Worm (Caenorhabditis elegans) whole organism, late embryonic: Measurements from ENCODE around the gene tmem-218.

ENCODE experiments used
- C38D4.7 ChIP-seq: fragments of 200-800 bp; sonication (Bioruptor generic); optimal IDR thresholded peaks from 2 replicates; lab custom pipeline; 2018; ENCODE audit warnings: mild to moderate bottlenecking, missing genetic modification characterization, moderate library complexity, missing compliant biosample characterization
- F13H6.1 ChIP-seq: sonication (generic microtip); optimal IDR thresholded peaks from 2 replicates; lab custom pipeline; 2016; ENCODE audit warnings: missing genetic modification characterization, missing compliant biosample characterization
- K09A11.1 ChIP-seq: sonication (generic microtip); optimal IDR thresholded peaks from 2 replicates; lab custom pipeline; 2017; ENCODE audit warnings: antibody characterized with exemption, mild to moderate bottlenecking, missing genetic modification characterization, missing compliant biosample characterization; ENCODE audit not compliant: insufficient read depth
- ceh-18 ChIP-seq: sonication (generic microtip); optimal IDR thresholded peaks from 2 replicates; lab custom pipeline; 2016; ENCODE audit warnings: missing genetic modification characterization, missing compliant biosample characterization
- ceh-19 ChIP-seq: fragments of 200-800 bp; sonication (Bioruptor generic); optimal IDR thresholded peaks from 2 replicates; lab custom pipeline; 2018; ENCODE audit warnings: mild to moderate bottlenecking, missing genetic modification characterization, missing compliant biosample characterization
- ceh-30 ChIP-seq: fragments of 150-350 bp; optimal IDR thresholded peaks from 2 replicates; lab custom pipeline; 2014; ENCODE audit warnings: missing biosample characterization, missing genetic modification characterization
- ceh-31 ChIP-seq: sonication (generic microtip); optimal IDR thresholded peaks from 2 replicates; lab custom pipeline; 2016; ENCODE audit warnings: missing genetic modification characterization, missing compliant biosample characterization
- ceh-34 ChIP-seq: sonication (generic microtip); optimal IDR thresholded peaks from 2 replicates; lab custom pipeline; 2016; ENCODE audit warnings: mild to moderate bottlenecking, missing genetic modification characterization, missing compliant biosample characterization
- ceh-48 ChIP-seq: sonication (generic microtip); optimal IDR thresholded peaks from 2 replicates; lab custom pipeline; 2016; ENCODE audit warnings: missing genetic modification characterization, inconsistent platforms, missing compliant biosample characterization
- ceh-9 ChIP-seq: sonication (generic microtip); optimal IDR thresholded peaks from 2 replicates; lab custom pipeline; 2016; ENCODE audit warnings: mild to moderate bottlenecking, missing genetic modification characterization, inconsistent platforms, missing compliant biosample characterization
- che-1 ChIP-seq: sonication (generic microtip); optimal IDR thresholded peaks from 2 replicates; lab custom pipeline; 2016; ENCODE audit warnings: mild to moderate bottlenecking, missing genetic modification characterization, missing compliant biosample characterization
- dmd-4 ChIP-seq: sonication (generic microtip); optimal IDR thresholded peaks from 2 replicates; lab custom pipeline; 2016; ENCODE audit warnings: borderline replicate concordance, missing genetic modification characterization, missing compliant biosample characterization
- dve-1 ChIP-seq: sonication (generic microtip); optimal IDR thresholded peaks from 2 replicates; lab custom pipeline; 2017; ENCODE audit warnings: antibody characterized with exemption, mild to moderate bottlenecking, missing genetic modification characterization, missing compliant biosample characterization
- elt-2 ChIP-seq: sonication (generic microtip); optimal IDR thresholded peaks from 2 replicates; lab custom pipeline; 2016; ENCODE audit warnings: missing genetic modification reagents, missing genetic modification characterization, missing compliant biosample characterization
- eyg-1 ChIP-seq: sonication (generic microtip); optimal IDR thresholded peaks from 2 replicates; lab custom pipeline; 2016; ENCODE audit warnings: missing genotype, missing genetic modification characterization, missing compliant biosample characterization
- fkh-6 ChIP-seq: sonication (generic microtip); optimal IDR thresholded peaks from 2 replicates; lab custom pipeline; 2016; ENCODE audit warnings: missing genetic modification characterization, missing compliant biosample characterization
- hlh-15 ChIP-seq: sonication (generic microtip); optimal IDR thresholded peaks from 2 replicates; lab custom pipeline; 2016; ENCODE audit warnings: missing genetic modification characterization, missing compliant biosample characterization
- hlh-30 ChIP-seq: sonication (generic microtip); optimal IDR thresholded peaks from 2 replicates; lab custom pipeline; 2017; ENCODE audit warnings: antibody characterized with exemption, missing genetic modification characterization, missing compliant biosample characterization; ENCODE audit not compliant: insufficient read depth
- lim-6 ChIP-seq: sonication (generic microtip); optimal IDR thresholded peaks from 2 replicates; lab custom pipeline; 2016; ENCODE audit warnings: missing genetic modification characterization, missing compliant biosample characterization
- lin-11 ChIP-seq: fragments of 200-800 bp; sonication (Bioruptor generic); optimal IDR thresholded peaks from 2 replicates; lab custom pipeline; 2018; ENCODE audit warnings: mild to moderate bottlenecking, missing genetic modification characterization, missing compliant biosample characterization
- nhr-11 ChIP-seq: fragments of 150-350 bp; optimal IDR thresholded peaks from 2 replicates; lab custom pipeline; 2014; ENCODE audit warnings: missing biosample characterization, missing genetic modification characterization
- nhr-232 ChIP-seq: sonication (generic microtip); optimal IDR thresholded peaks from 2 replicates; lab custom pipeline; 2016; ENCODE audit warnings: missing genetic modification characterization, missing compliant biosample characterization
- odd-2 ChIP-seq: sonication (generic microtip); optimal IDR thresholded peaks from 2 replicates; lab custom pipeline; 2017; ENCODE audit warnings: antibody characterized with exemption, mild to moderate bottlenecking, missing genetic modification characterization, missing compliant biosample characterization
- pha-4 ChIP-seq: fragments of 150-350 bp; optimal IDR thresholded peaks from 2 replicates; lab custom pipeline; 2018; ENCODE audit warnings: missing biosample characterization, missing genetic modification reagents, missing genetic modification characterization
- pqm-1 ChIP-seq: sonication (generic microtip); optimal IDR thresholded peaks from 2 replicates; lab custom pipeline; 2016; ENCODE audit warnings: missing genetic modification characterization, missing compliant biosample characterization
- pros-1 ChIP-seq: fragments of 150-350 bp; optimal IDR thresholded peaks from 2 replicates; lab custom pipeline; 2014; ENCODE audit warnings: missing biosample characterization, missing genetic modification reagents, missing genetic modification characterization
- ref-2 ChIP-seq: sonication (generic microtip); optimal IDR thresholded peaks from 2 replicates; lab custom pipeline; 2016; ENCODE audit warnings: missing genetic modification characterization, missing compliant biosample characterization
- sdc-2 ChIP-seq: sonication (generic microtip); optimal IDR thresholded peaks from 2 replicates; lab custom pipeline; 2016; ENCODE audit warnings: missing genotype, missing genetic modification characterization, missing compliant biosample characterization
- sox-4 ChIP-seq: sonication (generic microtip); optimal IDR thresholded peaks from 2 replicates; lab custom pipeline; 2017; ENCODE audit warnings: mild to moderate bottlenecking, missing genetic modification characterization, inconsistent platforms, missing compliant biosample characterization
- tbx-7 ChIP-seq: sonication (generic microtip); optimal IDR thresholded peaks from 2 replicates; lab custom pipeline; 2016; ENCODE audit warnings: missing genotype, missing genetic modification characterization, missing compliant biosample characterization
- ttx-3 ChIP-seq: sonication (generic microtip); optimal IDR thresholded peaks from 2 replicates; lab custom pipeline; 2016; ENCODE audit warnings: missing genetic modification reagents, missing genetic modification characterization, missing compliant biosample characterization
- unc-55 ChIP-seq: sonication (generic microtip); optimal IDR thresholded peaks from 2 replicates; lab custom pipeline; 2017; ENCODE audit warnings: missing biosample characterization, missing genetic modification reagents, missing genetic modification characterization
- unc-86 ChIP-seq: sonication (generic microtip); optimal IDR thresholded peaks from 2 replicates; lab custom pipeline; 2016; ENCODE audit warnings: missing genetic modification characterization, missing compliant biosample characterization
- ztf-16 ChIP-seq: sonication (generic microtip); optimal IDR thresholded peaks from 2 replicates; lab custom pipeline; 2017; ENCODE audit warnings: missing genetic modification characterization, missing compliant biosample characterization

The tmem-218 gene

ce11 chrX:17638460-17638859 is 11.0 kb upstream of the tmem-218 start:
- TF ChIP-seq ttx-3 (tag; lab: Kevin White, UChicago) = no peak
- TF ChIP-seq nhr-11 = no peak
- no peak for TF ChIP-seq ceh-19 (GFP tag; lab: Kevin White, UChicago)
- TF ChIP-seq ceh-30 = no peak
- no peak for TF ChIP-seq unc-86
- TF ChIP-seq lin-11 (tag; lab: Kevin White, UChicago) = no peak
- no peak for TF ChIP-seq lim-6 (tag; lab: Kevin White, UChicago)
- TF ChIP-seq unc-55 (GFP tag; lab: Kevin White, UChicago) = no peak
- TF ChIP-seq dmd-4 (tag; lab: Kevin White, UChicago) = no peak
- no peak for TF ChIP-seq ceh-31 (tag; lab: Kevin White, UChicago)
- no peak for TF ChIP-seq pros-1 (tag; lab: Kevin White, UChicago)
- no peak for TF ChIP-seq F13H6.1 (tag; lab: Kevin White, UChicago)
- no peak for TF ChIP-seq tbx-7 (tag; lab: Kevin White, UChicago)
- TF ChIP-seq ceh-48 (tag; lab: Kevin White, UChicago) = no peak

- TF ChIP-seq pqm-1 (no peak), elt-2 (tag; lab: Kevin White, UChicago) (peak; percentile 62)
Measured at ce11 chrX:17638970-17639369, 10.5 kb upstream of the tmem-218 start.

ce11 chrX:17640790-17641189 is 8.7 kb upstream of the tmem-218 start, which contains the start of gene H18N23.2:
TSS of gene H18N23.2 (minus strand) at chrX:17640871.
- TF ChIP-seq dve-1 (tag; lab: Kevin White, UChicago) (no peak), sox-4 (no peak), ref-2 (tag; lab: Kevin White, UChicago) (no peak), che-1 (tag; lab: Kevin White, UChicago) (no peak), hlh-30 (tag; lab: Kevin White, UChicago) (peak; percentile 0), ceh-18 (peak; percentile 71), ceh-34 (tag; lab: Kevin White, UChicago) (no peak), hlh-15 (tag; lab: Kevin White, UChicago) (no peak), unc-55 (GFP tag; lab: Kevin White, UChicago) (peak; percentile 7)

- TF ChIP-seq K09A11.1 (tag; lab: Kevin White, UChicago) = no peak
- TF ChIP-seq hlh-30 (tag; lab: Kevin White, UChicago) = peak; percentile 2
- TF ChIP-seq hlh-15 (tag; lab: Kevin White, UChicago) = no peak
- no peak for TF ChIP-seq ceh-9
Measured at ce11 chrX:17642832-17643231, 6.6 kb upstream of the tmem-218 start.

ce11 chrX:17643812-17644211 is 5.7 kb upstream of the tmem-218 start:
- TF ChIP-seq che-1 (tag; lab: Kevin White, UChicago) (no peak), lim-6 (tag; lab: Kevin White, UChicago) (no peak), sdc-2 (no peak), fkh-6 (tag; lab: Kevin White, UChicago) (no peak), ztf-16 (no peak), pha-4 (tag; lab: Kevin White, UChicago) (no peak), eyg-1 (no peak)
- TF ChIP-seq, all 69 proteins: peak for 0

- TF ChIP-seq K09A11.1 (tag; lab: Kevin White, UChicago) = no peak
- TF ChIP-seq C38D4.7 (GFP tag; lab: Kevin White, UChicago) = no peak
- TF ChIP-seq nhr-232 = no peak
- no peak for TF ChIP-seq odd-2
Measured at ce11 chrX:17662146-17662545, 12.7 kb downstream of the tmem-218 start, which contains the start of gene nlp-6. TSS of gene nlp-6 (plus strand) at chrX:17662446.
